Fruit fly (Drosophila melanogaster) whole organism, wandering third instar larva: ENCODE measurements around the gene CG33557.
A peak's percentile ranks its signal among the peaks of the same experiment; 100 is the strongest.

ENCODE experiments used
- Abd-B ChIP-seq: fragments of >200 bp; optimal IDR thresholded peaks from 2 replicates; lab custom pipeline; 2017; ENCODE audit warnings: missing biosample characterization, missing genetic modification characterization
- CG9705 ChIP-seq: fragments of 200-800 bp; sonication (Bioruptor generic); optimal IDR thresholded peaks from 2 replicates; lab custom pipeline; 2018; ENCODE audit warnings: missing biosample characterization, mild to moderate bottlenecking, missing genetic modification characterization
- CrebA ChIP-seq: fragments of 200-800 bp; sonication (Bioruptor generic); optimal IDR thresholded peaks from 2 replicates; lab custom pipeline; 2016; ENCODE audit warnings: missing biosample characterization, mild to moderate bottlenecking, missing genetic modification characterization, borderline replicate concordance
- Dfd ChIP-seq: fragments of >200 bp; optimal IDR thresholded peaks from 2 replicates; lab custom pipeline; 2017; ENCODE audit warnings: missing biosample characterization, missing genetic modification characterization
- Dif ChIP-seq: fragments of 200-275, 200-300 bp; sonication (Bioruptor generic); optimal IDR thresholded peaks from 2 replicates; lab custom pipeline; 2018; ENCODE audit warnings: missing biosample characterization, missing genetic modification characterization; ENCODE audit not compliant: partially characterized antibody
- GATAd ChIP-seq: sonication (Bioruptor generic); optimal IDR thresholded peaks from 2 replicates; lab custom pipeline; 2016; ENCODE audit warnings: missing biosample characterization, missing genetic modification characterization
- HLH106 ChIP-seq: fragments of 200-800 bp; optimal IDR thresholded peaks from 3 replicates; lab custom pipeline; 2019; ENCODE audit warnings: missing biosample characterization, mild to moderate bottlenecking, missing genetic modification characterization, moderate library complexity
- Hnf4 ChIP-seq: fragments of 200-800 bp; sonication (Bioruptor generic); optimal IDR thresholded peaks from 2 replicates; lab custom pipeline; 2016; ENCODE audit warnings: missing biosample characterization, mild to moderate bottlenecking, missing genetic modification characterization
- Hr78 ChIP-seq: fragments of >200 bp; optimal IDR thresholded peaks from 2 replicates; lab custom pipeline; 2017; ENCODE audit warnings: missing biosample characterization, missing genetic modification characterization
- Hr83 ChIP-seq: fragments of 200-300 bp; sonication (Bioruptor generic); optimal IDR thresholded peaks from 2 replicates; lab custom pipeline; 2016; ENCODE audit warnings: missing biosample characterization, mild to moderate bottlenecking, missing genetic modification characterization, moderate library complexity; ENCODE audit not compliant: poor library complexity, severe bottlenecking
- Jra ChIP-seq: sonication (Bioruptor generic); optimal IDR thresholded peaks from 2 replicates; lab custom pipeline; 2016; ENCODE audit warnings: missing biosample characterization, missing genetic modification characterization
- Mio ChIP-seq: sonication (Bioruptor generic); optimal IDR thresholded peaks from 2 replicates; lab custom pipeline; 2016; ENCODE audit warnings: missing biosample characterization, missing genetic modification characterization
- Myc ChIP-seq: fragments of >200 bp; optimal IDR thresholded peaks from 2 replicates; lab custom pipeline; 2017
- N ChIP-seq: fragments of >200 bp; optimal IDR thresholded peaks from 2 replicates; lab custom pipeline; 2018; ENCODE audit warnings: missing biosample characterization, missing external identifiers, missing genetic modification characterization
- OdsH ChIP-seq: fragments of 200-800 bp; sonication (Bioruptor generic); optimal IDR thresholded peaks from 2 replicates; lab custom pipeline; 2016; ENCODE audit warnings: missing biosample characterization, mild to moderate bottlenecking, missing genetic modification characterization
- Rel ChIP-seq, 2 experiments: fragments of 200-800 bp; sonication (Bioruptor generic) in 1 of 2; optimal IDR thresholded peaks; 2 replicates in 1 of 2; 3 replicates in 1 of 2; lab custom pipeline; 2016 to 2019; ENCODE audit warnings: mild to moderate bottlenecking in 2 of 2, missing biosample characterization in 2 of 2, missing genetic modification characterization in 2 of 2, moderate library complexity in 1 of 2
- Sp1 ChIP-seq: fragments of 200-800 bp; sonication (Bioruptor generic); optimal IDR thresholded peaks from 3 replicates; lab custom pipeline; 2019; ENCODE audit warnings: missing biosample characterization, mild to moderate bottlenecking, missing genetic modification characterization, moderate library complexity
- br ChIP-seq: fragments of 200-800 bp; sonication (Bioruptor generic); optimal IDR thresholded peaks from 2 replicates; lab custom pipeline; 2016; ENCODE audit warnings: missing biosample characterization, missing genetic modification characterization
- brk ChIP-seq: fragments of 200-800 bp; sonication (Bioruptor generic); optimal IDR thresholded peaks from 2 replicates; lab custom pipeline; 2016; ENCODE audit warnings: missing biosample characterization, mild to moderate bottlenecking, missing genetic modification characterization
- dl ChIP-seq, 2 experiments: fragments of 175-275, 200-275 bp in 1 of 2; fragments of 200-275 bp in 1 of 2; sonication (Bioruptor generic); optimal IDR thresholded peaks; lab custom pipeline; 2018; ENCODE audit warnings: mild to moderate bottlenecking in 2 of 2, missing biosample characterization in 2 of 2, missing genetic modification characterization in 2 of 2, moderate library complexity in 2 of 2; ENCODE audit not compliant: partially characterized antibody in 2 of 2, insufficient read depth in 1 of 2
- dmrt93B ChIP-seq: fragments of 200-800 bp; sonication (Bioruptor generic); optimal IDR thresholded peaks from 2 replicates; lab custom pipeline; 2018; ENCODE audit warnings: missing biosample characterization, mild to moderate bottlenecking, missing genetic modification characterization
- dsf ChIP-seq: sonication (Bioruptor generic); optimal IDR thresholded peaks from 2 replicates; lab custom pipeline; 2016; ENCODE audit warnings: missing biosample characterization, missing genetic modification characterization, borderline replicate concordance
- ey ChIP-seq: fragments of 200-800 bp; sonication (Bioruptor generic); optimal IDR thresholded peaks from 2 replicates; lab custom pipeline; 2016; ENCODE audit warnings: missing biosample characterization, missing genetic modification characterization
- foxo ChIP-seq, 2 experiments: fragments of 200-800 bp; sonication (Bioruptor generic); optimal IDR thresholded peaks; 2 replicates in 1 of 2; 3 replicates in 1 of 2; lab custom pipeline; 2016 to 2017; ENCODE audit warnings: missing biosample characterization in 2 of 2, missing genetic modification characterization in 2 of 2
- fru ChIP-seq: fragments of 200-800 bp; sonication (Bioruptor generic); optimal IDR thresholded peaks from 3 replicates; lab custom pipeline; 2016; ENCODE audit warnings: missing biosample characterization, mild to moderate bottlenecking, missing genetic modification characterization
- h ChIP-seq: fragments of 200-800 bp; sonication (Bioruptor generic); optimal IDR thresholded peaks from 3 replicates; lab custom pipeline; 2016; ENCODE audit warnings: missing biosample characterization, mild to moderate bottlenecking, missing genetic modification characterization
- jim ChIP-seq: fragments of 175-275, 200-325 bp; sonication (Bioruptor generic); optimal IDR thresholded peaks from 2 replicates; lab custom pipeline; 2016; ENCODE audit warnings: missing biosample characterization, mild to moderate bottlenecking, missing genetic modification characterization
- lola ChIP-seq: fragments of >200 bp; optimal IDR thresholded peaks from 2 replicates; lab custom pipeline; 2017; ENCODE audit warnings: missing biosample characterization, missing genetic modification characterization
- pan ChIP-seq: fragments of >200 bp; optimal IDR thresholded peaks from 2 replicates; lab custom pipeline; 2017
- psq ChIP-seq: fragments of 200-800 bp; sonication (Bioruptor generic); optimal IDR thresholded peaks from 3 replicates; lab custom pipeline; 2017; ENCODE audit warnings: missing biosample characterization, mild to moderate bottlenecking, missing genetic modification characterization, moderate library complexity
- rgr ChIP-seq: fragments of 200-800 bp; sonication (Bioruptor generic); optimal IDR thresholded peaks from 3 replicates; lab custom pipeline; 2016; ENCODE audit warnings: missing biosample characterization, mild to moderate bottlenecking, missing genetic modification characterization
- sv ChIP-seq: fragments of 200-800 bp; sonication (Bioruptor generic); optimal IDR thresholded peaks from 3 replicates; lab custom pipeline; 2016; ENCODE audit warnings: missing biosample characterization, missing genetic modification characterization
- tai ChIP-seq: sonication (Bioruptor generic); optimal IDR thresholded peaks from 2 replicates; lab custom pipeline; 2016; ENCODE audit warnings: missing biosample characterization, missing genetic modification characterization
- woc ChIP-seq: sonication (Bioruptor generic); optimal IDR thresholded peaks from 2 replicates; lab custom pipeline; 2016; ENCODE audit warnings: missing biosample characterization, mild to moderate bottlenecking, missing genetic modification characterization

The CG33557 gene

dm6 chrX:10043873-10044272, 34.9 kb downstream of the CG33557 start:
- no peak for TF ChIP-seq pan (lab: Kevin White, UChicago)
- TF ChIP-seq Hr78 (GFP tag; lab: Kevin White, UChicago) = no peak
- no peak for TF ChIP-seq GATAd
- no peak for TF ChIP-seq br (GFP tag; lab: Kevin White, UChicago)
- no peak for TF ChIP-seq Rel (GFP tag; optimal IDR thresholded peaks at IDR 0.05; lab: Kevin White, UChicago)
- no peak for TF ChIP-seq Rel (tag; optimal IDR thresholded peaks at IDR 0.05; lab: Kevin White, UChicago)
- TF ChIP-seq Sp1 (GFP tag; lab: Kevin White, UChicago) = no peak
- no peak for TF ChIP-seq fru
- TF ChIP-seq Hnf4 = no peak
- TF ChIP-seq CG9705 = no peak
- no peak for TF ChIP-seq Jra (GFP tag; lab: Kevin White, UChicago)
- TF ChIP-seq psq (GFP tag; lab: Kevin White, UChicago) = no peak
- TF ChIP-seq Mio = no peak
- no peak for TF ChIP-seq lola (GFP tag; lab: Kevin White, UChicago)
- TF ChIP-seq dmrt93B (GFP tag; lab: Kevin White, UChicago) = no peak
- no peak for TF ChIP-seq brk (GFP tag; lab: Kevin White, UChicago)
- TF ChIP-seq Dif = no peak

DNA sequence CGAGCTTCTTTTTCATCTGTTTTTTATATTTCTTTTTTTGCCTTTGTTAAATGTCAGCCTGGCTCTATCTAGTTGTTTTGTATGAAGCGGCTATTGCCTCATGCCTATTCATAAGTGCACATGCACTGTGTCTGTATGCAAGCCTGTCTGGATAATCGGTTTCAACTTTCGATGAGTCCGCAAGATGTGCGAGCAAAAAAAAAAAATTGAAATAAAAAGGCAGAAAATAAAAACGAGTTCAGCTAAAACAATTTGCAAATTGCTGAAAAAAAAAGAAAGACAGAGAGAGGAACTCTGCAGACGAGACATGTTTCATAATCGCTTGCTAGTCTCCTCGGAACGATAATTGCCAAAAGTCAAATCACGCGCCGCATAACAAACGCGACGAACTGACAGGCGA, 36.8 kb downstream of the CG33557 start:
- TF ChIP-seq Dif (no peak), Myc (lab: Kevin White, UChicago) (no peak), dsf (GFP tag; lab: Kevin White, UChicago) (no peak), Abd-B (GFP tag; lab: Kevin White, UChicago) (no peak), Hnf4 (no peak), rgr (GFP tag; lab: Kevin White, UChicago) (no peak), br (GFP tag; lab: Kevin White, UChicago) (no peak), jim (GFP tag; lab: Kevin White, UChicago) (no peak), foxo (GFP tag; optimal IDR thresholded peaks at IDR 0.05; lab: Kevin White, UChicago) (no peak), OdsH (GFP tag; lab: Kevin White, UChicago) (no peak), lola (GFP tag; lab: Kevin White, UChicago) (no peak), N (no peak), dl (GFP tag; optimal IDR thresholded peaks at IDR 0.05; lab: Kevin White, UChicago; ENCODE audit: insufficient read depth in 1 of 2, partially characterized antibody in 2 of 2) (no peak)

DNA sequence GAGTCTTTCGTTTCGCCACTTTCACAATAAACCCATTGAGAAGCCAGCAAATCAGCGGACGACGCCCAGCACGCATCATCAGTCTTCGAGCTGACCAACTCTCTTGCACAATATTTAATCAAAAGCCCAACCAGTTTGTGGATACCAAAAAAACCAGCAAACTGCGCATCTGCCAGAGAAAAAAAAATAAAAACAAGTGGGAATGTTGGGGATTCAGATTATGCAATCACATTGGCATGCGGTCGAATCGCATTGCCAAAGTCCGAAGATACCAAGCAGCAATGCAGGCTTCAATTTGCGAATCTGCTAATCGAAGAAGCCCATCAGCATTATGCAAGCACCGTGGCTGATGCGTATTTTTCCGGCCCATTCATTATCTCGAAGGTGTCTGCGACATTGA, 37.8 kb downstream of the CG33557 start:
- TF ChIP-seq Myc (lab: Kevin White, UChicago) (no peak), Dfd (GFP tag; lab: Kevin White, UChicago) (no peak), Rel (GFP tag; optimal IDR thresholded peaks at IDR 0.05; lab: Kevin White, UChicago) (no peak), Rel (tag; optimal IDR thresholded peaks at IDR 0.05; lab: Kevin White, UChicago) (no peak), CG9705 (no peak), foxo (GFP tag; optimal IDR thresholded peaks at IDR 0.05; lab: Kevin White, UChicago) (no peak), ey (GFP tag; lab: Kevin White, UChicago) (no peak), GATAd (no peak), woc (GFP tag; lab: Kevin White, UChicago) (no peak)

- TF ChIP-seq sv (GFP tag; lab: Kevin White, UChicago) (no peak), Dif (peak; percentile 31), foxo (GFP tag; optimal IDR thresholded peaks at IDR 0.05; lab: Kevin White, UChicago) (no peak), Sp1 (GFP tag; lab: Kevin White, UChicago) (no peak)
These were observed 39.0 kb downstream of the CG33557 start for dm6 chrX:10047961-10048360.

dm6 chrX:10052549-10052948, 43.5 kb downstream of the CG33557 start, which contains the start of gene Yp2:
Gene Yp2 (minus strand): TSS chrX:10052636.
- no peak for TF ChIP-seq CG9705
- TF ChIP-seq Hnf4 = no peak
- no peak for TF ChIP-seq dl (GFP tag; optimal IDR thresholded peaks at IDR 0.05; lab: Kevin White, UChicago; ENCODE audit: insufficient read depth in 1 of 2, partially characterized antibody in 2 of 2)
- TF ChIP-seq tai (GFP tag; lab: Kevin White, UChicago) = no peak
- TF ChIP-seq jim (GFP tag; lab: Kevin White, UChicago) = no peak
- TF ChIP-seq br (GFP tag; lab: Kevin White, UChicago) = no peak
- no peak for TF ChIP-seq Hr78 (GFP tag; lab: Kevin White, UChicago)
- TF ChIP-seq N = no peak
- no peak for TF ChIP-seq Abd-B (GFP tag; lab: Kevin White, UChicago)
- no peak for TF ChIP-seq sv (GFP tag; lab: Kevin White, UChicago)
- no peak for TF ChIP-seq HLH106 (tag; lab: Kevin White, UChicago)
- no peak for TF ChIP-seq CrebA (GFP tag; lab: Kevin White, UChicago)
- no peak for TF ChIP-seq brk (GFP tag; lab: Kevin White, UChicago)
- TF ChIP-seq woc (GFP tag; lab: Kevin White, UChicago) = no peak
- TF ChIP-seq Hr83 (GFP tag; lab: Kevin White, UChicago) = no peak
- no peak for TF ChIP-seq GATAd
- no peak for TF ChIP-seq h (GFP tag; lab: Kevin White, UChicago)
- TF ChIP-seq, all 38 proteins: peak for 0
